Worm (Caenorhabditis elegans) whole organism, L4 larva: Measurements from ENCODE around the gene vms-1.

Source experiments
- D1046.2 ChIP-seq: fragments of 200-800 bp; sonication (Bioruptor generic); IDR thresholded peaks from 2 replicates; pipeline ENCODE4 v1.3.6; 2022; ENCODE audit warnings: missing genetic modification characterization, missing compliant biosample characterization
- F26F4.8 ChIP-seq: fragments of 200-800 bp; sonication (Bioruptor generic); conservative IDR thresholded peaks from 2 replicates; pipeline ENCODE4 v1.3.6; 2022; ENCODE audit warnings: missing genetic modification characterization, missing compliant biosample characterization
- F37D6.2 ChIP-seq: sonication (generic microtip); optimal IDR thresholded peaks from 2 replicates; lab custom pipeline; 2016; ENCODE audit warnings: mild to moderate bottlenecking, missing genetic modification characterization, missing compliant biosample characterization
- R02D3.7 ChIP-seq: fragments of 150-350 bp; sonication (generic microtip); optimal IDR thresholded peaks from 3 replicates; lab custom pipeline; 2014; ENCODE audit warnings: missing biosample characterization, missing genetic modification characterization
- T20F7.1 ChIP-seq: fragments of 200-800 bp; sonication (Bioruptor generic); optimal IDR thresholded peaks from 2 replicates; lab custom pipeline; 2018; ENCODE audit warnings: mild to moderate bottlenecking, missing genetic modification characterization, missing compliant biosample characterization
- Y75B8A.6 ChIP-seq: fragments of 200-800 bp; sonication (Bioruptor generic); IDR thresholded peaks from 2 replicates; pipeline ENCODE4 v1.3.6; 2022; ENCODE audit warnings: missing genetic modification reagents, missing genetic modification characterization, missing compliant biosample characterization
- aly-2 ChIP-seq: sonication (generic microtip); optimal IDR thresholded peaks from 2 replicates; lab custom pipeline; 2018; ENCODE audit warnings: missing biosample characterization, missing genetic modification characterization
- ama-1 ChIP-seq: fragments of 150-350 bp; optimal IDR thresholded peaks from 2 replicates; lab custom pipeline; 2014; ENCODE audit warnings: inconsistent platforms, mixed read lengths
- arid-1 ChIP-seq: fragments of 200-800 bp; sonication (Bioruptor generic); conservative IDR thresholded peaks from 2 replicates; pipeline ENCODE4 v1.3.6; 2022; ENCODE audit warnings: missing genetic modification reagents, missing genetic modification characterization, missing compliant biosample characterization
- attf-4 ChIP-seq: sonication (generic microtip); optimal IDR thresholded peaks from 3 replicates; lab custom pipeline; 2017; ENCODE audit warnings: missing biosample characterization, missing genetic modification characterization
- ceh-32 ChIP-seq: sonication (generic microtip); optimal IDR thresholded peaks from 2 replicates; lab custom pipeline; 2016; ENCODE audit warnings: mild to moderate bottlenecking, missing genetic modification characterization, missing compliant biosample characterization; ENCODE audit not compliant: poor library complexity
- ceh-82 ChIP-seq: sonication (generic microtip); optimal IDR thresholded peaks from 2 replicates; lab custom pipeline; 2017; ENCODE audit warnings: missing biosample characterization, missing genetic modification characterization
- ctbp-1 ChIP-seq: fragments of 200-800 bp; sonication (Bioruptor generic); IDR thresholded peaks from 2 replicates; pipeline ENCODE4 v1.3.6; 2022; ENCODE audit warnings: missing genetic modification reagents, missing genetic modification characterization, missing compliant biosample characterization
- daf-12 ChIP-seq: fragments of 150-350 bp; optimal IDR thresholded peaks from 2 replicates; lab custom pipeline; 2014; ENCODE audit warnings: missing biosample characterization, missing genetic modification reagents, missing genetic modification characterization
- daf-19 ChIP-seq: fragments of 200-800 bp; sonication (Bioruptor generic); conservative IDR thresholded peaks from 2 replicates; pipeline ENCODE4 v1.3.6; 2022; ENCODE audit warnings: missing genetic modification characterization, missing compliant biosample characterization
- daf-8 ChIP-seq: fragments of 200-800 bp; sonication (Bioruptor generic); IDR thresholded peaks from 2 replicates; pipeline ENCODE4 v1.3.6; 2022; ENCODE audit warnings: missing genetic modification characterization, missing compliant biosample characterization
- dmd-9 ChIP-seq: fragments of 200-800 bp; sonication (Bioruptor generic); IDR thresholded peaks from 2 replicates; pipeline ENCODE4 v1.3.6; 2022; ENCODE audit warnings: missing genetic modification reagents, missing genetic modification characterization, missing compliant biosample characterization
- dpl-1 ChIP-seq: fragments of 150-350 bp; optimal IDR thresholded peaks from 2 replicates; lab custom pipeline; 2014; ENCODE audit warnings: missing biosample characterization, missing genetic modification reagents, missing genetic modification characterization
- gei-8 ChIP-seq: fragments of 200-800 bp; sonication (Bioruptor generic); optimal IDR thresholded peaks from 2 replicates; lab custom pipeline; 2018; ENCODE audit warnings: mild to moderate bottlenecking, missing genetic modification characterization, missing compliant biosample characterization
- hif-1 ChIP-seq, 2 experiments: sonication (generic microtip); optimal IDR thresholded peaks; 2 replicates each; lab custom pipeline; 2016 to 2017; ENCODE audit warnings: missing compliant biosample characterization in 2 of 2, missing genetic modification characterization in 2 of 2, missing genetic modification reagents in 2 of 2, missing genotype in 2 of 2, mild to moderate bottlenecking in 1 of 2
- lim-7 ChIP-seq: fragments of 200-800 bp; sonication (Bioruptor generic); IDR thresholded peaks from 2 replicates; pipeline ENCODE4 v1.3.6; 2022; ENCODE audit warnings: missing genetic modification characterization, missing compliant biosample characterization
- lin-1 ChIP-seq: fragments of 200-800 bp; sonication (Bioruptor generic); IDR thresholded peaks from 2 replicates; pipeline ENCODE4 v1.3.6; 2022; ENCODE audit warnings: missing genetic modification reagents, missing genetic modification characterization, missing compliant biosample characterization
- lin-13 ChIP-seq: fragments of 150-350 bp; optimal IDR thresholded peaks from 2 replicates; lab custom pipeline; 2014; ENCODE audit warnings: missing biosample characterization, missing genetic modification reagents, missing genetic modification characterization
- lin-15B ChIP-seq: fragments of 150-350 bp; sonication (generic microtip); optimal IDR thresholded peaks from 3 replicates; lab custom pipeline; 2014; ENCODE audit warnings: missing biosample characterization, missing genetic modification characterization
- lin-39 ChIP-seq: fragments of 150-350 bp; optimal IDR thresholded peaks from 2 replicates; lab custom pipeline; 2014; ENCODE audit warnings: missing biosample characterization, missing genetic modification reagents, missing genetic modification characterization
- mdl-1 ChIP-seq, 2 experiments: fragments of 150-350 bp in 1 of 2; sonication (generic microtip) in 1 of 2; optimal IDR thresholded peaks; 2 replicates each; lab custom pipeline; 2014 to 2017; ENCODE audit warnings: missing biosample characterization in 2 of 2, missing genetic modification characterization in 2 of 2
- nhr-10 ChIP-seq: fragments of 150-350 bp; optimal IDR thresholded peaks from 2 replicates; lab custom pipeline; 2014; ENCODE audit warnings: missing biosample characterization, missing genetic modification characterization
- nhr-102 ChIP-seq: sonication (generic microtip); optimal IDR thresholded peaks from 2 replicates; lab custom pipeline; 2016; ENCODE audit warnings: mild to moderate bottlenecking, missing genetic modification characterization, moderate library complexity, missing compliant biosample characterization
- nhr-237 ChIP-seq: sonication (generic microtip); optimal IDR thresholded peaks from 2 replicates; lab custom pipeline; 2017; ENCODE audit warnings: missing biosample characterization, missing genetic modification characterization
- nhr-25 ChIP-seq: sonication (generic microtip); optimal IDR thresholded peaks from 2 replicates; lab custom pipeline; 2017; ENCODE audit warnings: missing genetic modification characterization, mild to moderate bottlenecking, missing compliant biosample characterization, antibody characterized with exemption, moderate library complexity, borderline replicate concordance; ENCODE audit not compliant: insufficient read depth
- nhr-41 ChIP-seq: fragments of 200-800 bp; sonication (Bioruptor generic); IDR thresholded peaks from 2 replicates; pipeline ENCODE4 v1.3.6; 2022; ENCODE audit warnings: missing genetic modification reagents, missing genetic modification characterization, missing compliant biosample characterization
- nhr-42 ChIP-seq: fragments of 200-800 bp; sonication (Bioruptor generic); IDR thresholded peaks from 2 replicates; pipeline ENCODE4 v1.3.6; 2022; ENCODE audit warnings: missing genetic modification characterization, missing compliant biosample characterization
- nhr-6 ChIP-seq: fragments of 150-350 bp; optimal IDR thresholded peaks from 2 replicates; lab custom pipeline; 2014; ENCODE audit warnings: missing biosample characterization, missing genetic modification characterization
- nhr-77 ChIP-seq: fragments of 150-350 bp; optimal IDR thresholded peaks from 2 replicates; lab custom pipeline; 2014; ENCODE audit warnings: missing biosample characterization, missing genetic modification characterization
- pha-4 ChIP-seq, 2 experiments: fragments of 150-350 bp in 1 of 2; fragments of 200-800 bp in 1 of 2; sonication (Bioruptor generic) in 1 of 2; IDR thresholded peaks in 1 of 2; optimal IDR thresholded peaks in 1 of 2; 2 replicates each; pipeline versions ENCODE4 v1.3.6 to Lab custom; 2014 to 2022; ENCODE audit warnings: missing genetic modification characterization in 2 of 2, missing genetic modification reagents in 2 of 2, missing biosample characterization in 1 of 2, missing compliant biosample characterization in 1 of 2
- saeg-2 ChIP-seq: fragments of 200-800 bp; sonication (Bioruptor generic); IDR thresholded peaks from 2 replicates; pipeline ENCODE4 v1.3.6; 2022; ENCODE audit warnings: missing genetic modification reagents, missing genetic modification characterization, missing compliant biosample characterization
- set-16 ChIP-seq: fragments of 200-800 bp; sonication (Bioruptor generic); IDR thresholded peaks from 2 replicates; pipeline ENCODE4 v1.3.6; 2022; ENCODE audit warnings: missing genetic modification reagents, missing genetic modification characterization, missing compliant biosample characterization
- skn-1 ChIP-seq: fragments of 150-350 bp; optimal IDR thresholded peaks from 2 replicates; lab custom pipeline; 2014; ENCODE audit warnings: missing biosample characterization, missing genetic modification characterization
- snpc-1.2 ChIP-seq: fragments of 200-800 bp; sonication (Bioruptor generic); IDR thresholded peaks from 2 replicates; pipeline ENCODE4 v1.3.6; 2022; ENCODE audit warnings: missing genetic modification reagents, missing genetic modification characterization, missing compliant biosample characterization
- spr-3 ChIP-seq: fragments of 200-800 bp; sonication (Bioruptor generic); optimal IDR thresholded peaks from 2 replicates; lab custom pipeline; 2018; ENCODE audit warnings: mild to moderate bottlenecking, missing genetic modification characterization, missing compliant biosample characterization
- vab-7 ChIP-seq: fragments of 200-800 bp; sonication (Bioruptor generic); IDR thresholded peaks from 2 replicates; pipeline ENCODE4 v1.3.6; 2022; ENCODE audit warnings: missing genetic modification reagents, missing genetic modification characterization, missing compliant biosample characterization
- zag-1 ChIP-seq: fragments of 150-350 bp; optimal IDR thresholded peaks from 2 replicates; lab custom pipeline; 2014; ENCODE audit warnings: missing biosample characterization, missing genetic modification characterization
- zfp-2 ChIP-seq: sonication (generic microtip); optimal IDR thresholded peaks from 2 replicates; lab custom pipeline; 2016; ENCODE audit warnings: mild to moderate bottlenecking, missing genetic modification characterization, missing compliant biosample characterization
- zip-2 ChIP-seq: fragments of 150-350 bp; optimal IDR thresholded peaks from 2 replicates; lab custom pipeline; 2014; ENCODE audit warnings: missing biosample characterization, missing genetic modification characterization

The vms-1 gene

ce11 chrIII:8106476-8106875, 18.1 kb downstream of the vms-1 start (continued):
- TF ChIP-seq set-16 (GFP tag; lab: Robert Waterston, UW): peak; percentile 25; the same call in 1 of the 2 replicates
- TF ChIP-seq nhr-6 (tag; lab: Kevin White, UChicago): no peak
- TF ChIP-seq hif-1 (tag; optimal IDR thresholded peaks at IDR 0.05; lab: Kevin White, UChicago): peak in 1 of 2 experiments; percentile 9
- TF ChIP-seq nhr-10 (tag; lab: Kevin White, UChicago): no peak
- TF ChIP-seq nhr-237 (tag; lab: Kevin White, UChicago): no peak
- no peak for TF ChIP-seq nhr-25 (tag; lab: Kevin White, UChicago)
- no peak for TF ChIP-seq daf-19
- no peak for TF ChIP-seq zfp-2 (tag; lab: Kevin White, UChicago)
- TF ChIP-seq R02D3.7 (tag; lab: Kevin White, UChicago): no peak
- TF ChIP-seq snpc-1.2 (GFP tag; lab: Robert Waterston, UW): 0 out of 2 replicates have a peak, but pooled peaks have one; percentile 59
- no peak for TF ChIP-seq F26F4.8 (GFP tag; lab: Robert Waterston, UW)
- TF ChIP-seq ama-1 (lab: Kevin White, UChicago): no peak
- TF ChIP-seq daf-12 (tag; lab: Kevin White, UChicago): no peak
- TF ChIP-seq dpl-1 (GFP tag; lab: Kevin White, UChicago): no peak

- no peak for TF ChIP-seq nhr-42 (GFP tag; lab: Robert Waterston, UW)
- no peak for TF ChIP-seq lin-39
- no peak for TF ChIP-seq nhr-77 (tag; lab: Kevin White, UChicago)
- TF ChIP-seq, all 104 proteins: peak for 0
Observed at ce11 chrIII:8108490-8108889, 20.2 kb downstream of the vms-1 start, which contains the start of gene C14B9.3. Gene C14B9.3 (plus strand): TSS chrIII:8108790.

- no peak for TF ChIP-seq ceh-32 (tag; lab: Kevin White, UChicago)
- no peak for TF ChIP-seq skn-1 (tag; lab: Kevin White, UChicago)
- peak; percentile 91 for TF ChIP-seq lim-7 (GFP tag; lab: Robert Waterston, UW)
- no peak for TF ChIP-seq nhr-10 (tag; lab: Kevin White, UChicago)
- TF ChIP-seq ctbp-1: peak; percentile 85
- no peak for TF ChIP-seq lin-39
- TF ChIP-seq nhr-102: peak; percentile 51
- TF ChIP-seq saeg-2: no peak
- 0 out of 2 replicates have a peak, but pooled peaks have one; percentile 36 for TF ChIP-seq daf-8
- peak; percentile 97 for TF ChIP-seq gei-8
- TF ChIP-seq ceh-82 (tag; lab: Kevin White, UChicago): no peak
- TF ChIP-seq D1046.2 (GFP tag; lab: Robert Waterston, UW): peak; percentile 87
- no peak for TF ChIP-seq lin-15B (tag; lab: Kevin White, UChicago)
- TF ChIP-seq zfp-2 (tag; lab: Kevin White, UChicago): peak; percentile 53
- 0 out of 2 replicates have a peak, but pooled peaks have one; percentile 56 for TF ChIP-seq lin-1 (GFP tag; lab: Robert Waterston, UW)
- no peak for TF ChIP-seq zip-2 (tag; lab: Kevin White, UChicago)
- TF ChIP-seq zag-1 (tag; lab: Kevin White, UChicago): no peak
- TF ChIP-seq dmd-9 (GFP tag; lab: Robert Waterston, UW): peak; percentile 82
- peak; percentile 42; the same call in 1 of the 2 replicates for TF ChIP-seq daf-19
- TF ChIP-seq attf-4 (tag; lab: Kevin White, UChicago): no peak
- peak; percentile 69; the same call in 1 of the 2 replicates for TF ChIP-seq snpc-1.2 (GFP tag; lab: Robert Waterston, UW)
- TF ChIP-seq pha-4 (GFP tag; IDR thresholded peaks at IDR 0.05; lab: Robert Waterston, UW): peak; percentile 73; the same call in 1 of the 2 replicates
- no peak for TF ChIP-seq pha-4 (tag; optimal IDR thresholded peaks at IDR 0.05; lab: Kevin White, UChicago)
- TF ChIP-seq Y75B8A.6 (GFP tag; lab: Robert Waterston, UW): no peak; the same call in 1 of the 2 replicates
- peak; percentile 69 for TF ChIP-seq lin-13 (GFP tag; lab: Kevin White, UChicago)
- no peak for TF ChIP-seq daf-12 (tag; lab: Kevin White, UChicago)
- no peak for TF ChIP-seq F37D6.2 (tag; lab: Kevin White, UChicago)
- peak; percentile 54; the same call in 1 of the 2 replicates for TF ChIP-seq nhr-41 (GFP tag; lab: Robert Waterston, UW)
- TF ChIP-seq arid-1 (GFP tag; lab: Robert Waterston, UW): peak; percentile 87; the same call in 1 of the 2 replicates
- TF ChIP-seq vab-7: peak; percentile 79
- peak; percentile 26 for TF ChIP-seq T20F7.1
- no peak for TF ChIP-seq aly-2 (tag; lab: Kevin White, UChicago)
- TF ChIP-seq nhr-42 (GFP tag; lab: Robert Waterston, UW): peak; percentile 71
- TF ChIP-seq mdl-1 (tag; optimal IDR thresholded peaks at IDR 0.05; lab: Kevin White, UChicago): peak in 1 of 2 experiments; percentile 39
- TF ChIP-seq spr-3 (GFP tag; lab: Kevin White, UChicago): peak; percentile 60
Observed at ce11 chrIII:8109459-8110057, 21.2 kb downstream of the vms-1 start.
